Worm (Caenorhabditis elegans): ENCODE data around the gene hex-3.

Gene hex-3

DNA sequence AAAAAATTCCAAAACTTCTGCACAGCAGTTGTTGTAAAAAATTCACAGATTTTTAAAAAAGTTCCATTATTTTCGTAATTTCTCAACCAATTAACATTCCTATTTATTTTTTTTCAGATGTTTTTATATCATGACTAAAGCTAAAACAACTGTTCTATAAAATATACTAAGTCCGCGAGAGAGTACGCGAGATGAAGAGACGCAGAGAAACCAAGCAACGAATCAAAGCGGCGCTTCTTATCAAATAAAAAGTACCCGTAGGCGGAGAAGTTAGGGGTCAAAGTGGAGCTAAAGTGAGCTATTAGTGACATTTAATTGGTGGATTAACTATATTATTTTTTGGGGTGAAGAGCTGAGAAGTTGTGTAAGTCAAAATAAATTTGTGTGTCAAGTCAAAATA lies 16.4 kb upstream of the hex-3 start, which contains the start of gene sbsp-1:
sbsp-1 (plus strand) TSS at position 301 of the 400 bp plus-strand sequence.
- no peak for TF ChIP-seq sea-2 (GFP tag; optimal IDR thresholded peaks at IDR 0.05)
- no peak for TF ChIP-seq skn-1 (tag; optimal IDR thresholded peaks at IDR 0.05)
- no peak for TF ChIP-seq daf-12 (tag; optimal IDR thresholded peaks at IDR 0.05)
- no peak for TF ChIP-seq ztf-4 (tag; optimal IDR thresholded peaks at IDR 0.05)
- TF ChIP-seq jun-1 (tag; optimal IDR thresholded peaks at IDR 0.05): no peak
- no peak for TF ChIP-seq fos-1 (tag; optimal IDR thresholded peaks at IDR 0.05)
- no peak for TF ChIP-seq lin-15B (tag; optimal IDR thresholded peaks at IDR 0.05)
- no peak for TF ChIP-seq ceh-82 (tag; optimal IDR thresholded peaks at IDR 0.05)
- TF ChIP-seq pqm-1 (tag; optimal IDR thresholded peaks at IDR 0.05): no peak
- no peak for TF ChIP-seq snpc-4 (tag; optimal IDR thresholded peaks at IDR 0.05)
- TF ChIP-seq hmg-11 (tag; optimal IDR thresholded peaks at IDR 0.05): no peak

DNA sequence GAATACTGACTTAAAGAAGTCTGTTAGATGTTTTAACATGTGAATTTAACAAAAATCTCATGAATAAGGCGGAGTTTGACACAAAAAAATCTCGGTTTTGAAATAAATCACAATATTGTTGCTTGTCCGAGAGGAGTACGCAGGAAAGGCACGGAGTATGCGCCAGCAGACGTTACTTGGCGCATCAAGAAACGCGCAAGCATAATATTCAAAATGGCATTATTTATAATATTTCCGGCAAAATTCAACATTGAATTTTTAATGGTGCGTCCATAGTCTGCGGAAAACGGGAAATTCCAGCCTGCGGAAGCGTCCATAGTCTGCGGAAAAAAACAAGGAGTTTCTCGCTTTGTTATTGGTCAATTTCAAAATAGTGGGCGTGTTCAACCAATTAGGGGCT lies 4.1 kb upstream of the hex-3 start, which contains the start of gene pde-12:
pde-12 (minus strand) TSS at position 148 of the 400 bp plus-strand sequence.
- no peak for TF ChIP-seq elt-3 (tag; optimal IDR thresholded peaks at IDR 0.05)
- TF ChIP-seq ZK546.5 (tag; optimal IDR thresholded peaks at IDR 0.05): no peak
- no peak for TF ChIP-seq nhr-237 (tag; optimal IDR thresholded peaks at IDR 0.05)
- peak; percentile 20 for TF ChIP-seq lin-39 (tag; optimal IDR thresholded peaks at IDR 0.05)
- no peak for TF ChIP-seq ama-1 (optimal IDR thresholded peaks at IDR 0.05)
- TF ChIP-seq unc-62 (GFP tag; optimal IDR thresholded peaks at IDR 0.05): no peak
- peak; percentile 67 for TF ChIP-seq R02D3.7 (tag; optimal IDR thresholded peaks at IDR 0.05)
- TF ChIP-seq aly-2 (tag; optimal IDR thresholded peaks at IDR 0.05): no peak
- no peak for TF ChIP-seq nhr-11 (tag; optimal IDR thresholded peaks at IDR 0.05)
- TF ChIP-seq egl-27 (tag; optimal IDR thresholded peaks at IDR 0.05): no peak
- peak; percentile 87 for TF ChIP-seq nfya-1 (tag; optimal IDR thresholded peaks at IDR 0.05; ENCODE audit: insufficient read depth)
- peak; percentile 83 for TF ChIP-seq tbx-2 (tag; optimal IDR thresholded peaks at IDR 0.05)
- TF ChIP-seq daf-12 (tag; optimal IDR thresholded peaks at IDR 0.05): no peak
- no peak for TF ChIP-seq fkh-10 (GFP tag; optimal IDR thresholded peaks at IDR 0.05)
- peak; percentile 6 for TF ChIP-seq ceh-82 (tag; optimal IDR thresholded peaks at IDR 0.05)
- TF ChIP-seq ztf-4 (tag; optimal IDR thresholded peaks at IDR 0.05): no peak
- TF ChIP-seq ceh-28 (tag; optimal IDR thresholded peaks at IDR 0.05): peak; percentile 51
- TF ChIP-seq ztf-11 (tag; optimal IDR thresholded peaks at IDR 0.05): no peak
- no peak for TF ChIP-seq unc-39 (tag; optimal IDR thresholded peaks at IDR 0.05)
- peak; percentile 83 for TF ChIP-seq lsy-12 (tag; optimal IDR thresholded peaks at IDR 0.05)
- TF ChIP-seq pha-4 (tag; optimal IDR thresholded peaks at IDR 0.05): peak; percentile 82
- peak; percentile 56 for TF ChIP-seq nhr-77 (tag; optimal IDR thresholded peaks at IDR 0.05)
- TF ChIP-seq nhr-23 (tag; optimal IDR thresholded peaks at IDR 0.05): peak; percentile 91
- TF ChIP-seq mdl-1 (tag; optimal IDR thresholded peaks at IDR 0.05): no peak
- no peak for TF ChIP-seq mml-1 (tag; optimal IDR thresholded peaks at IDR 0.05)
- TF ChIP-seq jun-1 (tag; optimal IDR thresholded peaks at IDR 0.05): peak; percentile 62
- TF ChIP-seq sea-2 (GFP tag; optimal IDR thresholded peaks at IDR 0.05): no peak
- TF ChIP-seq fkh-2 (tag; optimal IDR thresholded peaks at IDR 0.05): no peak
- TF ChIP-seq pqm-1 (tag; optimal IDR thresholded peaks at IDR 0.05): no peak
- peak; percentile 76 for TF ChIP-seq nhr-43 (tag; optimal IDR thresholded peaks at IDR 0.05; ENCODE audit: poor library complexity, severe bottlenecking)
- TF ChIP-seq hmg-11 (tag; optimal IDR thresholded peaks at IDR 0.05): peak; percentile 71
- no peak for TF ChIP-seq eor-1 (tag; optimal IDR thresholded peaks at IDR 0.05)
- peak; percentile 89 for TF ChIP-seq lin-15B (tag; optimal IDR thresholded peaks at IDR 0.05)
- peak; percentile 44 for TF ChIP-seq elt-2 (tag; optimal IDR thresholded peaks at IDR 0.05)
- peak; percentile 67 for TF ChIP-seq nhr-25 (tag; optimal IDR thresholded peaks at IDR 0.05)
- TF ChIP-seq nhr-12 (tag; optimal IDR thresholded peaks at IDR 0.05): no peak
- no peak for TF ChIP-seq nhr-76 (tag; optimal IDR thresholded peaks at IDR 0.05)
- peak; percentile 1 for TF ChIP-seq egl-5 (tag; optimal IDR thresholded peaks at IDR 0.05)
- TF ChIP-seq ceh-16 (tag; optimal IDR thresholded peaks at IDR 0.05): no peak
- TF ChIP-seq zag-1 (tag; optimal IDR thresholded peaks at IDR 0.05): no peak
- no peak for TF ChIP-seq nhr-28 (tag; optimal IDR thresholded peaks at IDR 0.05)
- TF ChIP-seq ceh-9 (tag; optimal IDR thresholded peaks at IDR 0.05): no peak
- TF ChIP-seq snpc-4 (tag; optimal IDR thresholded peaks at IDR 0.05): peak; percentile 25
- TF ChIP-seq elt-1 (tag; optimal IDR thresholded peaks at IDR 0.05): peak; percentile 44
- TF ChIP-seq skn-1 (tag; optimal IDR thresholded peaks at IDR 0.05): peak; percentile 52
- no peak for TF ChIP-seq nhr-67 (tag; optimal IDR thresholded peaks at IDR 0.05)
- no peak for TF ChIP-seq fos-1 (tag; optimal IDR thresholded peaks at IDR 0.05)

Measured in whole organism, L3 larva.